Fruit fly (Drosophila melanogaster) whole organism, adult: Measurements from ENCODE around the gene cyr.

Experiments
- CG11617 ChIP-seq: fragments of 200-800 bp; sonication (Bioruptor generic); optimal IDR thresholded peaks from 2 replicates; lab custom pipeline; 2017; ENCODE audit warnings: mild to moderate bottlenecking, missing biosample characterization, missing genetic modification reagents, missing genetic modification characterization
- CG5204 ChIP-seq: fragments of 200-800 bp; sonication (Bioruptor generic); optimal IDR thresholded peaks from 2 replicates; lab custom pipeline; 2016; ENCODE audit warnings: missing biosample characterization, missing genetic modification characterization
- Clk ChIP-seq: fragments of 200-800 bp; sonication (Bioruptor generic); optimal IDR thresholded peaks from 2 replicates; lab custom pipeline; 2017; ENCODE audit warnings: missing biosample characterization, missing genetic modification characterization
- Crg-1 ChIP-seq: fragments of 200-800 bp; sonication (Bioruptor generic); optimal IDR thresholded peaks from 2 replicates; lab custom pipeline; 2016; ENCODE audit warnings: missing biosample characterization, missing genetic modification characterization

- TF ChIP-seq CG11617 (peak; percentile 91), Clk (GFP tag; lab: Kevin White, UChicago) (peak; percentile 72), CG5204 (GFP tag; lab: Kevin White, UChicago) (peak; percentile 72), Crg-1 (peak; percentile 77)
Observed at dm6 chrX:8091017-8091620, 44.4 kb downstream of the cyr start.
